Fruit fly (Drosophila melanogaster) whole organism: ENCODE measurements around the gene Cpr76Bb.

Experiments
- Dll ChIP-seq: fragments of >200 bp; optimal IDR thresholded peaks from 2 replicates; lab custom pipeline; 2017
- EcR ChIP-seq, 2 experiments: fragments of >200 bp; optimal IDR thresholded peaks; 2 replicates each; lab custom pipeline; 2017; ENCODE audit warnings: missing biosample characterization in 2 of 2, missing genetic modification characterization in 2 of 2, missing genetic modification reagents in 2 of 2
- pan ChIP-seq: fragments of >200 bp; optimal IDR thresholded peaks from 2 replicates; lab custom pipeline; 2017
- psq ChIP-seq: fragments of >200 bp; optimal IDR thresholded peaks from 2 replicates; lab custom pipeline; 2017
- usp ChIP-seq: fragments of >200 bp; optimal IDR thresholded peaks from 2 replicates; lab custom pipeline; 2017; ENCODE audit warnings: missing biosample characterization, missing genetic modification characterization, mixed read lengths

DNA sequence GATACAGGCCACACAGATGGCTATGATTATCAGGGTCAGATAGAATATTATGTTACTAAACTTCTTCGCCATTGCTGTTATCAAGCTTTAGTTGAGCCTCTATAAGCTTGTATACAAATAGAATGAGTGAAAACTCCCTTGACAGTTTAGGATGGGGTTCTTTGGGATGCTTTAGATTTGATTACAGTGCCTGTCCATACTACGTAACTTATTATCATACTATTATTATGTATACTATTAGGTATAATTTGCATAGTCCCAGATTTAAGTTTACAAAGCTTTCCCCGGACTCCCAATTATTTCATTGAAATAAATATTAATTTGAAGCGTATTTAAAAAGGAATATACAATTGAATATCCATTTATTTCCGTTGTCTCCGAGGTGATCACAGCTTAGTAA is 33.1 kb upstream of the Cpr76Bb start, which contains the start of gene brv1:
- TF ChIP-seq psq (lab: Kevin White, UChicago) (no peak), pan (lab: Kevin White, UChicago) (no peak), usp (GFP tag; lab: Kevin White, UChicago) (no peak), EcR (GFP tag; optimal IDR thresholded peaks at IDR 0.05; lab: Kevin White, UChicago) (no peak), Dll (lab: Kevin White, UChicago) (no peak)
